Worm (Caenorhabditis elegans): ENCODE data around the gene duo-1.
A peak's percentile ranks its signal among the peaks of the same experiment; 100 is the strongest.

Gene duo-1

DNA sequence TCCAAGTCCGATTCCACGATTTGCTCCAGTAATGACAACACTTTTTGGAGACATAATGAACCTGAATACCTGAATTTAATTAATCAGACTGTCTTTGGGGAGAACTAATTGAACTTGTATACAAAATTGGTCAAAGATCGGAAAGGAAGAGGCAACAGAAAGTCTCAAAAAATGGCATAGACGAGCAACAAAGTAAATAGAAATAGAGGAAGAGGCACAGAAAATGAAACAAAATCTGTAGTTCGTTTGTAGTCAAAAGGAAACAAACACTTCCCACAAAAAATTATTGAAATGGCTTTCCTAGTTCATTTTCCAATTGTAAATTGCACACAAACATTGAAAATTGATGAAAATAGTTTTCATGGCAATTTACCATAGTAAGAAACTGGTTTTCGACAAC lies 39.8 kb upstream of the duo-1 start, which contains the start of gene C55A6.6:
Gene C55A6.6 (minus strand): TSS at position 61 of the 400 bp plus-strand sequence.
- TF ChIP-seq unc-62 (GFP tag; optimal IDR thresholded peaks at IDR 0.05) (no peak), mep-1 (tag; optimal IDR thresholded peaks at IDR 0.05) (no peak), nhr-2 (tag; optimal IDR thresholded peaks at IDR 0.05) (no peak)

ce11 chrV:11515145-11515544 lies 39.3 kb upstream of the duo-1 start:
- TF ChIP-seq tbx-8 (GFP tag; optimal IDR thresholded peaks at IDR 0.05) (no peak), lsy-2 (tag; optimal IDR thresholded peaks at IDR 0.05) (no peak), unc-120 (tag; optimal IDR thresholded peaks at IDR 0.05; ENCODE audit: poor library complexity, severe bottlenecking) (no peak), blmp-1 (tag; optimal IDR thresholded peaks at IDR 0.05) (no peak)

ce11 chrV:11516141-11516591 lies 38.3 kb upstream of the duo-1 start, which contains the start of gene sdz-8:
sdz-8 (minus strand) TSS chrV:11516191.
- TF ChIP-seq ceh-39 (tag; optimal IDR thresholded peaks at IDR 0.05) (no peak), drap-1 (GFP tag; optimal IDR thresholded peaks at IDR 0.05) (no peak), hlh-1 (tag; optimal IDR thresholded peaks at IDR 0.05) (no peak), pha-4 (tag; optimal IDR thresholded peaks at IDR 0.05) (no peak)

ce11 chrV:11517789-11518188 lies 36.6 kb upstream of the duo-1 start, which contains the start of gene C55A6.4:
C55A6.4 (minus strand) TSS chrV:11517889.
- no peak for TF ChIP-seq drap-1 (GFP tag; optimal IDR thresholded peaks at IDR 0.05)
- TF ChIP-seq sptf-1 (tag; optimal IDR thresholded peaks at IDR 0.05) = no peak
- no peak for TF ChIP-seq nhr-76 (tag; optimal IDR thresholded peaks at IDR 0.05)
- no peak for TF ChIP-seq ceh-39 (tag; optimal IDR thresholded peaks at IDR 0.05)
- no peak for TF ChIP-seq mab-5 (tag; optimal IDR thresholded peaks at IDR 0.05)
- TF ChIP-seq nhr-237 (tag; optimal IDR thresholded peaks at IDR 0.05) = no peak
- no peak for TF ChIP-seq mls-2 (tag; optimal IDR thresholded peaks at IDR 0.05)
- no peak for TF ChIP-seq tbx-8 (GFP tag; optimal IDR thresholded peaks at IDR 0.05)
- no peak for TF ChIP-seq ceh-43 (GFP tag; optimal IDR thresholded peaks at IDR 0.05)
- no peak for TF ChIP-seq snpc-4 (tag; optimal IDR thresholded peaks at IDR 0.05)
- no peak for TF ChIP-seq M03D4.4 (tag; optimal IDR thresholded peaks at IDR 0.05)
- TF ChIP-seq cnd-1 (tag; optimal IDR thresholded peaks at IDR 0.05) = no peak

ce11 chrV:11520215-11520614 lies 34.2 kb upstream of the duo-1 start, which contains the start of the genes C55A6.11 and C55A6.7:
C55A6.11 (plus strand) TSS chrV:11520515.
C55A6.7 (minus strand) TSS chrV:11520530.
- TF ChIP-seq ceh-83 (GFP tag; optimal IDR thresholded peaks at IDR 0.05) (no peak), ham-2 (GFP tag; optimal IDR thresholded peaks at IDR 0.05) (no peak), tbx-8 (GFP tag; optimal IDR thresholded peaks at IDR 0.05) (no peak), blmp-1 (tag; optimal IDR thresholded peaks at IDR 0.05) (no peak), lsy-2 (tag; optimal IDR thresholded peaks at IDR 0.05) (no peak), unc-62 (GFP tag; optimal IDR thresholded peaks at IDR 0.05) (no peak), hlh-1 (tag; optimal IDR thresholded peaks at IDR 0.05) (no peak), ces-1 (GFP tag; optimal IDR thresholded peaks at IDR 0.05) (no peak), snpc-4 (tag; optimal IDR thresholded peaks at IDR 0.05) (no peak), unc-39 (tag; optimal IDR thresholded peaks at IDR 0.05) (no peak), cnd-1 (tag; optimal IDR thresholded peaks at IDR 0.05) (no peak), elt-1 (tag; optimal IDR thresholded peaks at IDR 0.05; ENCODE audit: borderline replicate concordance, insufficient read depth) (no peak)

- TF ChIP-seq drap-1 (GFP tag; optimal IDR thresholded peaks at IDR 0.05) (peak; percentile 49), unc-39 (tag; optimal IDR thresholded peaks at IDR 0.05) (no peak), bed-3 (GFP tag; optimal IDR thresholded peaks at IDR 0.05) (no peak), zip-8 (tag; optimal IDR thresholded peaks at IDR 0.05) (no peak), cnd-1 (tag; optimal IDR thresholded peaks at IDR 0.05) (peak; percentile 47), mep-1 (tag; optimal IDR thresholded peaks at IDR 0.05) (peak; percentile 80), nhr-2 (tag; optimal IDR thresholded peaks at IDR 0.05) (no peak), sem-2 (GFP tag; optimal IDR thresholded peaks at IDR 0.05) (peak; percentile 32), flh-1 (GFP tag; optimal IDR thresholded peaks at IDR 0.05) (no peak), lin-13 (tag; optimal IDR thresholded peaks at IDR 0.05) (peak; percentile 87), mls-2 (tag; optimal IDR thresholded peaks at IDR 0.05) (no peak), mab-5 (tag; optimal IDR thresholded peaks at IDR 0.05) (no peak), ceh-83 (GFP tag; optimal IDR thresholded peaks at IDR 0.05) (peak; percentile 19), hlh-1 (tag; optimal IDR thresholded peaks at IDR 0.05) (peak; percentile 57), elt-3 (tag; optimal IDR thresholded peaks at IDR 0.05) (no peak), ceh-39 (tag; optimal IDR thresholded peaks at IDR 0.05) (peak; percentile 20), nhr-237 (tag; optimal IDR thresholded peaks at IDR 0.05) (peak; percentile 74), elt-1 (tag; optimal IDR thresholded peaks at IDR 0.05; ENCODE audit: borderline replicate concordance, insufficient read depth) (no peak), blmp-1 (tag; optimal IDR thresholded peaks at IDR 0.05) (no peak), snpc-4 (tag; optimal IDR thresholded peaks at IDR 0.05) (no peak), lin-32 (GFP tag; optimal IDR thresholded peaks at IDR 0.05) (no peak), sptf-1 (tag; optimal IDR thresholded peaks at IDR 0.05) (no peak), lsy-2 (tag; optimal IDR thresholded peaks at IDR 0.05) (peak; percentile 75), tbx-8 (GFP tag; optimal IDR thresholded peaks at IDR 0.05) (peak; percentile 43), ceh-43 (GFP tag; optimal IDR thresholded peaks at IDR 0.05) (peak; percentile 44), nhr-76 (tag; optimal IDR thresholded peaks at IDR 0.05) (no peak), ham-2 (GFP tag; optimal IDR thresholded peaks at IDR 0.05) (no peak), nhr-28 (tag; optimal IDR thresholded peaks at IDR 0.05) (no peak), unc-62 (GFP tag; optimal IDR thresholded peaks at IDR 0.05) (no peak), pha-4 (tag; optimal IDR thresholded peaks at IDR 0.05) (peak; percentile 70), ztf-11 (tag; optimal IDR thresholded peaks at IDR 0.05) (no peak), M03D4.4 (tag; optimal IDR thresholded peaks at IDR 0.05) (peak; percentile 76), unc-120 (tag; optimal IDR thresholded peaks at IDR 0.05; ENCODE audit: poor library complexity, severe bottlenecking) (peak; percentile 28), ces-1 (GFP tag; optimal IDR thresholded peaks at IDR 0.05) (no peak), nhr-12 (tag; optimal IDR thresholded peaks at IDR 0.05) (no peak)
Observed at ce11 chrV:11521448-11521847, 33.0 kb upstream of the duo-1 start, which contains the start of gene pafo-1. pafo-1 (plus strand) TSS chrV:11521703.
